Worm (Caenorhabditis elegans): Measurements from ENCODE around the gene nlp-9.

ce11 chrV:4236118-4236517 lies 16.7 kb downstream of the nlp-9 start, which contains the start of gene nlp-13:
- TF ChIP-seq tra-4 (tag; optimal IDR thresholded peaks at IDR 0.05) (no peak), ama-1 (optimal IDR thresholded peaks at IDR 0.05) (no peak), sea-1 (GFP tag; conservative IDR thresholded peaks at IDR 0.05) (no peak), aly-1 (tag; optimal IDR thresholded peaks at IDR 0.05) (no peak), scrt-1 (GFP tag; IDR thresholded peaks at IDR 0.05) (no peak), ceh-13 (GFP tag; optimal IDR thresholded peaks at IDR 0.05) (no peak), ceh-36 (tag; optimal IDR thresholded peaks at IDR 0.05) (no peak), ets-7 (tag; optimal IDR thresholded peaks at IDR 0.05) (no peak), F13C5.2 (tag; optimal IDR thresholded peaks at IDR 0.05) (no peak), tbx-11 (GFP tag; IDR thresholded peaks at IDR 0.05) (no peak), B0310.2 (tag; optimal IDR thresholded peaks at IDR 0.05) (no peak)

Measured in whole organism, early embryonic.